Fruit fly (Drosophila melanogaster): ENCODE data around the gene Akap200.

DNA sequence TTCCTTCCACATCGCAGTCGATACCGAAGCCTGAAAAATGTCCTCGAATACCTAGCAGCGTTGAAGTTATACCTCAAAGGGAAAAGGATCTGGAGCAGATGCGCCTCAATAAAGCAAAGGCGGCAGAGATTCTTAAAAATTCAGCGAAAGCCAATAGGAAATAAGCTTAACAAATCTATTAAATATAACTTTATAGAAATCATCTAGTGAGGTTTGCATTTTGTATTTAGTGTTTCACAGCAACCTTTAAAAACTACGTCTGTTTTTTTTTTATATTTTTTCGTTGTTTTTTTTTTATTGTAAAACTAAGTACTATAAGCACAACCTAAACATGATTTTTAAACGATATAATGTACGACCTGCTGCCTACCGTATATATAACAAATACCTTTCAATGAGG lies 26.7 kb downstream of the Akap200 start, which contains the start of gene CG31897:
- no peak for TF ChIP-seq CG34406 (GFP tag; optimal IDR thresholded peaks at IDR 0.05)
- no peak for TF ChIP-seq Smox (GFP tag; optimal IDR thresholded peaks at IDR 0.05)
- no peak for TF ChIP-seq CG3032 (tag; optimal IDR thresholded peaks at IDR 0.05)
- TF ChIP-seq CG10669 (GFP tag; optimal IDR thresholded peaks at IDR 0.05): no peak
- TF ChIP-seq Met (GFP tag; optimal IDR thresholded peaks at IDR 0.05): no peak
- TF ChIP-seq Hr38 (GFP tag; optimal IDR thresholded peaks at IDR 0.05): no peak
- TF ChIP-seq achi (GFP tag; optimal IDR thresholded peaks at IDR 0.05): no peak

Data from whole organism, prepupa.